Fruit fly (Drosophila melanogaster) whole organism, pupa: Measurements from ENCODE around the gene CG34170.

Experiments used
- CG10348 ChIP-seq: fragments of 200-800 bp; sonication (Bioruptor generic); IDR thresholded peaks from 2 replicates; pipeline ENCODE4 v1.3.6; 2022; ENCODE audit warnings: missing biosample characterization, missing genetic modification characterization
- CG15710 ChIP-seq: fragments of 200-800 bp; sonication (Bioruptor generic); optimal IDR thresholded peaks from 2 replicates; lab custom pipeline; 2018; ENCODE audit warnings: missing biosample characterization, mild to moderate bottlenecking, missing genetic modification characterization, moderate library complexity
- CG32121 ChIP-seq: fragments of 200-800 bp; sonication (Bioruptor generic); IDR thresholded peaks from 2 replicates; pipeline ENCODE4 v1.3.6; 2022; ENCODE audit warnings: missing biosample characterization, missing genetic modification characterization
- CG8159 ChIP-seq: fragments of 200-800 bp; sonication (Bioruptor generic); optimal IDR thresholded peaks from 3 replicates; lab custom pipeline; 2018; ENCODE audit warnings: missing biosample characterization, mild to moderate bottlenecking, missing genetic modification characterization, moderate library complexity
- CG9948 ChIP-seq: fragments of 200-800 bp; sonication (Bioruptor generic); optimal IDR thresholded peaks from 2 replicates; lab custom pipeline; 2018; ENCODE audit warnings: missing biosample characterization, mild to moderate bottlenecking, missing genetic modification characterization, moderate library complexity
- D1 ChIP-seq: fragments of 200-800 bp; sonication (Bioruptor generic); optimal IDR thresholded peaks from 2 replicates; lab custom pipeline; 2018; ENCODE audit warnings: missing biosample characterization, mild to moderate bottlenecking, missing genetic modification characterization, moderate library complexity
- EcR ChIP-seq: fragments of 200-800 bp; sonication (Bioruptor generic); optimal IDR thresholded peaks from 3 replicates; lab custom pipeline; 2019; ENCODE audit warnings: missing biosample characterization, missing genetic modification characterization, mild to moderate bottlenecking, moderate library complexity, missing genetic modification reagents
- Ets98B ChIP-seq: fragments of 200-800 bp; sonication (Bioruptor generic); IDR thresholded peaks from 2 replicates; pipeline ENCODE4 v1.3.6; 2022; ENCODE audit warnings: missing biosample characterization, missing genetic modification characterization
- Snoo ChIP-seq: fragments of 200-800 bp; sonication (Bioruptor generic); optimal IDR thresholded peaks from 3 replicates; lab custom pipeline; 2017; ENCODE audit warnings: missing biosample characterization, mild to moderate bottlenecking, missing genetic modification characterization, inconsistent platforms

DNA sequence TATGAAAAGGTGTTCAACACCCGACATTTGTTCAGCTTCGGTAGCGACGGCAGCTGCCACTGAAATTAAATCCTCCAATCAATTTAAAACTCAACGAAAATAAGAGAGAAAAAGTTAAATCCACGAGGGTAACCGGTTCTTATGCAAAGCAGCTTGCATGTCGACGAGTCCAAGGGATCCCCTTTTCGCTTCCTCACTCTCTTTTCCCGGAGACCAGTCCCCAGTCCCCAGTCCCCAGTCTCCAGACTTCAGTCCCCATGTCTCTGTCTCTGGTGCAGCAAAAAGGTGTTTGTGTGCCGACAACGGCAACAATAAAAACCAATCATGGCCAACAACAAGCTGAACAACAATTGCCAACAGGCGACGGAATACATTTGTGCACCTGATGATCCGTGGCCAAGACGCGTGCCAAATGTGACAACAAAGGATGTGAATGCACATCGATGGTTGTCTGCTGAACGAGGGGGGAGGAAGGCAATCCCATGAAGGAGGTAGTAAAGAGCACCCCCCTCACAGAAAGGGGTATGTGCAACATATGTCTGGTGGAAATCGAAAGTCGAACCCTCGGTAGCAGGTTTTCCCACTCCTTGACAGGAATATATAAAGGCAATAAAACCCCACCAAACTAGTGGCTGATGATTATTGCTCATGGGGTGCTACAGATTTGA lies 43.4 kb downstream of the CG34170 start:
- TF ChIP-seq CG9948: no peak
- peak; percentile 56 for TF ChIP-seq Snoo (tag; lab: Kevin White, UChicago)
- no peak for TF ChIP-seq CG15710 (tag; lab: Kevin White, UChicago)
- no peak for TF ChIP-seq CG8159 (tag; lab: Kevin White, UChicago)
- no peak for TF ChIP-seq Ets98B (GFP tag; lab: Robert Waterston, UW)
- no peak for TF ChIP-seq D1 (tag; lab: Kevin White, UChicago)
- TF ChIP-seq EcR (GFP tag; lab: Kevin White, UChicago): peak; percentile 33
- TF ChIP-seq CG10348 (GFP tag; lab: Robert Waterston, UW): no peak
- no peak for TF ChIP-seq CG32121 (GFP tag; lab: Robert Waterston, UW)
